Worm (Caenorhabditis elegans) whole organism, L1 larva: ENCODE measurements around the gene ZC513.3.

Experiments
- ama-1 ChIP-seq: fragments of 150-350 bp; optimal IDR thresholded peaks from 2 replicates; lab custom pipeline; 2014
- fkh-10 ChIP-seq: sonication (generic microtip); optimal IDR thresholded peaks from 2 replicates; lab custom pipeline; 2017; ENCODE audit warnings: missing biosample characterization, missing genetic modification reagents, missing genetic modification characterization
- fos-1 ChIP-seq: fragments of 150-350 bp; optimal IDR thresholded peaks from 2 replicates; lab custom pipeline; 2014; ENCODE audit warnings: missing biosample characterization, missing genetic modification characterization
- grh-1 ChIP-seq: fragments of 200-800 bp; sonication (Bioruptor generic); IDR thresholded peaks from 2 replicates; pipeline ENCODE4 v1.3.6; 2022; ENCODE audit warnings: missing genetic modification reagents, missing genetic modification characterization, missing compliant biosample characterization
- hlh-4 ChIP-seq: sonication (generic microtip); optimal IDR thresholded peaks from 2 replicates; lab custom pipeline; 2016; ENCODE audit warnings: mild to moderate bottlenecking, missing genetic modification characterization, missing compliant biosample characterization
- lin-13 ChIP-seq: fragments of 150-350 bp; optimal IDR thresholded peaks from 2 replicates; lab custom pipeline; 2014; ENCODE audit warnings: missing biosample characterization, missing genetic modification reagents, missing genetic modification characterization
- lsy-2 ChIP-seq, 2 experiments: fragments of 150-350 bp; optimal IDR thresholded peaks; 2 replicates each; lab custom pipeline; 2014; ENCODE audit warnings: missing biosample characterization in 2 of 2, missing genetic modification characterization in 2 of 2
- nhr-76 ChIP-seq: sonication (generic microtip); optimal IDR thresholded peaks from 2 replicates; lab custom pipeline; 2017; ENCODE audit warnings: missing biosample characterization, missing genetic modification characterization
- nhr-77 ChIP-seq: fragments of 150-350 bp; optimal IDR thresholded peaks from 2 replicates; lab custom pipeline; 2014; ENCODE audit warnings: missing biosample characterization, missing genetic modification characterization
- nhr-84 ChIP-seq: sonication (generic microtip); optimal IDR thresholded peaks from 2 replicates; lab custom pipeline; 2017; ENCODE audit warnings: missing biosample characterization, missing genetic modification characterization
- snpc-4 ChIP-seq: fragments of 150-350 bp; optimal IDR thresholded peaks from 2 replicates; lab custom pipeline; 2014; ENCODE audit warnings: missing biosample characterization, missing genetic modification characterization

- TF ChIP-seq lin-13 (GFP tag; lab: Kevin White, UChicago) (peak; percentile 50), snpc-4 (tag; lab: Kevin White, UChicago) (peak; percentile 3), nhr-77 (tag; lab: Kevin White, UChicago) (peak; percentile 77), ama-1 (lab: Kevin White, UChicago) (no peak), lsy-2 (tag; optimal IDR thresholded peaks at IDR 0.05; lab: Kevin White, UChicago) (peak; percentile 68 to 89), grh-1 (GFP tag; lab: Robert Waterston, UW) (no peak), fos-1 (tag; lab: Kevin White, UChicago) (no peak), nhr-84 (no peak), nhr-76 (tag; lab: Kevin White, UChicago) (no peak), fkh-10 (GFP tag; lab: Kevin White, UChicago) (peak; percentile 57), hlh-4 (tag; lab: Kevin White, UChicago) (no peak)
Measured at ce11 chrV:8000929-8001513, 45.8 kb upstream of the ZC513.3 start, which contains the start of gene Y97E10AR.1.
